Fruit fly (Drosophila melanogaster) Kc167 (cell line): ENCODE results near the gene CG6051.

Experiments
- h ChIP-seq: fragments of >200 bp; optimal IDR thresholded peaks from 3 replicates; lab custom pipeline; 2018; ENCODE audit warnings: missing external identifiers
- psq ChIP-seq: fragments of >200 bp; optimal IDR thresholded peaks from 2 replicates; lab custom pipeline; 2017; ENCODE audit warnings: missing external identifiers
- ttk ChIP-seq: sonication (Bioruptor generic); optimal IDR thresholded peaks from 2 replicates; lab custom pipeline; 2017; ENCODE audit warnings: missing external identifiers

dm6 chr3R:27185933-27186571, 35.2 kb upstream of the CG6051 start:
- TF ChIP-seq h (lab: Kevin White, UChicago) = no peak
- TF ChIP-seq psq (lab: Kevin White, UChicago) = no peak
- no peak for TF ChIP-seq ttk (lab: Kevin White, UChicago)
